Fruit fly (Drosophila melanogaster): ENCODE measurements around the gene CG8202.

CG8202 gene

dm6 chr3R:8711890-8712449, 19.9 kb upstream of the CG8202 start (continued):
- TF ChIP-seq ap (GFP tag; IDR thresholded peaks at IDR 0.05) (no peak), p53 (GFP tag; optimal IDR thresholded peaks at IDR 0.05) (no peak), eve (GFP tag; optimal IDR thresholded peaks at IDR 0.05) (no peak), h (optimal IDR thresholded peaks at IDR 0.05) (no peak), CG13287 (GFP tag; IDR thresholded peaks at IDR 0.05; ENCODE audit: partially characterized antibody) (no peak), disco-r (GFP tag; optimal IDR thresholded peaks at IDR 0.05) (no peak), nmo (GFP tag; optimal IDR thresholded peaks at IDR 0.05) (peak; percentile 29), bab2 (GFP tag; optimal IDR thresholded peaks at IDR 0.05) (no peak), CG3281 (GFP tag; optimal IDR thresholded peaks at IDR 0.05) (no peak), CG7556 (GFP tag; optimal IDR thresholded peaks at IDR 0.05) (no peak), CG6689 (GFP tag; IDR thresholded peaks at IDR 0.05) (no peak), PHDP (tag; optimal IDR thresholded peaks at IDR 0.05) (peak; percentile 3), CG8388 (GFP tag; optimal IDR thresholded peaks at IDR 0.05) (no peak), knrl (GFP tag; IDR thresholded peaks at IDR 0.05; ENCODE audit: partially characterized antibody) (no peak), ewg (GFP tag; optimal IDR thresholded peaks at IDR 0.05) (no peak), CG15696 (tag; optimal IDR thresholded peaks at IDR 0.05) (no peak), hkb (optimal IDR thresholded peaks at IDR 0.05) (no peak), hkb (GFP tag; IDR thresholded peaks at IDR 0.05) (peak; percentile 52; the same call in 1 of the 2 replicates), Optix (GFP tag; IDR thresholded peaks at IDR 0.05) (0 out of 3 replicates have a peak, but pooled peaks have one; percentile 26), cwo (GFP tag; optimal IDR thresholded peaks at IDR 0.05) (no peak), ken (GFP tag; IDR thresholded peaks at IDR 0.05) (no peak), ac (GFP tag; optimal IDR thresholded peaks at IDR 0.05) (no peak), CG3407 (GFP tag; optimal IDR thresholded peaks at IDR 0.05) (peak; percentile 23), Bdp1 (GFP tag; optimal IDR thresholded peaks at IDR 0.05) (no peak), CG10431 (GFP tag; optimal IDR thresholded peaks at IDR 0.05) (peak; percentile 21), ATbp (GFP tag; optimal IDR thresholded peaks at IDR 0.05) (peak; percentile 34), CG2678 (tag; optimal IDR thresholded peaks at IDR 0.05) (peak; percentile 37), CG3163 (GFP tag; optimal IDR thresholded peaks at IDR 0.05) (peak; percentile 1), Scr (GFP tag; IDR thresholded peaks at IDR 0.05; ENCODE audit: partially characterized antibody) (no peak), CG2712 (tag; optimal IDR thresholded peaks at IDR 0.05) (peak; percentile 8), CG32767 (GFP tag; IDR thresholded peaks at IDR 0.05) (no peak), bowl (GFP tag; IDR thresholded peaks at IDR 0.05) (0 out of 2 replicates have a peak, but pooled peaks have one; percentile 12), HLH54F (GFP tag; optimal IDR thresholded peaks at IDR 0.05) (no peak), CG12299 (tag; optimal IDR thresholded peaks at IDR 0.05) (no peak), CG10274 (GFP tag; optimal IDR thresholded peaks at IDR 0.05) (no peak), sob (GFP tag; IDR thresholded peaks at IDR 0.05) (no peak), CHES-1-like (GFP tag; optimal IDR thresholded peaks at IDR 0.05) (no peak), CG14965 (GFP tag; optimal IDR thresholded peaks at IDR 0.05; ENCODE audit: borderline replicate concordance) (no peak), gsb (GFP tag; IDR thresholded peaks at IDR 0.05) (no peak), bbx (GFP tag; IDR thresholded peaks at IDR 0.05; ENCODE audit: partially characterized antibody) (0 out of 2 replicates have a peak, but pooled peaks have one; percentile 33), CG17328 (GFP tag; IDR thresholded peaks at IDR 0.05) (peak; percentile 7; the same call in 1 of the 2 replicates), Adf1 (GFP tag; IDR thresholded peaks at IDR 0.05) (no peak), Asciz (GFP tag; optimal IDR thresholded peaks at IDR 0.05) (peak; percentile 41), MTF-1 (GFP tag; optimal IDR thresholded peaks at IDR 0.05; ENCODE audit: borderline replicate concordance) (no peak), CG17359 (tag; optimal IDR thresholded peaks at IDR 0.05) (peak; percentile 36), HmgZ (tag; optimal IDR thresholded peaks at IDR 0.05) (no peak), CG17361 (GFP tag; IDR thresholded peaks at IDR 0.05) (no peak), Opbp (GFP tag; IDR thresholded peaks at IDR 0.05; ENCODE audit: partially characterized antibody) (no peak), CG9932 (GFP tag; IDR thresholded peaks at IDR 0.05) (no peak), so (GFP tag; IDR thresholded peaks at IDR 0.05) (0 out of 3 replicates have a peak, but pooled peaks have one; percentile 45)

Measured in whole organism, embryonic.